Fruit fly (Drosophila melanogaster) whole organism, embryonic: ENCODE measurements around the gene ClC-a.

Experiments used
- BEAF-32 ChIP-seq: fragments of 200-800 bp; sonication (Bioruptor generic); optimal IDR thresholded peaks from 3 replicates; lab custom pipeline; 2017; ENCODE audit warnings: missing biosample characterization, missing genetic modification characterization, mild to moderate bottlenecking, moderate library complexity, missing genetic modification reagents
- CG10274 ChIP-seq: fragments of 200-800 bp; sonication (Bioruptor generic); optimal IDR thresholded peaks from 3 replicates; lab custom pipeline; 2017; ENCODE audit warnings: missing biosample characterization, mild to moderate bottlenecking, missing genetic modification characterization
- CG10959 ChIP-seq: fragments of 200-800 bp; sonication (Bioruptor generic); IDR thresholded peaks from 2 replicates; pipeline ENCODE4 v1.3.6; 2022; ENCODE audit warnings: missing biosample characterization, missing genetic modification characterization
- CG11695 ChIP-seq: fragments of 200-800 bp; sonication (Bioruptor generic); IDR thresholded peaks from 3 replicates; pipeline ENCODE4 v1.3.6; 2022; ENCODE audit warnings: missing biosample characterization, missing genetic modification characterization
- CG1233 ChIP-seq: fragments of 200-800 bp; sonication (Bioruptor generic); optimal IDR thresholded peaks from 4 replicates; lab custom pipeline; 2018; ENCODE audit warnings: missing biosample characterization, mild to moderate bottlenecking, missing genetic modification characterization
- CG14710 ChIP-seq: fragments of 200-800 bp; sonication (Bioruptor generic); optimal IDR thresholded peaks from 3 replicates; lab custom pipeline; 2019; ENCODE audit warnings: missing biosample characterization, mild to moderate bottlenecking, missing genetic modification characterization, moderate library complexity
- CG15269 ChIP-seq: fragments of 200-800 bp; sonication (Bioruptor generic); optimal IDR thresholded peaks from 2 replicates; lab custom pipeline; 2018; ENCODE audit warnings: missing biosample characterization, mild to moderate bottlenecking, missing genetic modification characterization, moderate library complexity
- CG17385 ChIP-seq: fragments of 200-800 bp; sonication (Bioruptor generic); optimal IDR thresholded peaks from 3 replicates; lab custom pipeline; 2018; ENCODE audit warnings: missing biosample characterization, mild to moderate bottlenecking, missing genetic modification characterization
- CG17802 ChIP-seq: fragments of 200-800 bp; sonication (Bioruptor generic); optimal IDR thresholded peaks from 2 replicates; lab custom pipeline; 2018; ENCODE audit warnings: missing biosample characterization, mild to moderate bottlenecking, missing genetic modification characterization, moderate library complexity
- CG17912 ChIP-seq: fragments of 200-800 bp; sonication (Bioruptor generic); optimal IDR thresholded peaks from 2 replicates; lab custom pipeline; 2018; ENCODE audit warnings: missing biosample characterization, mild to moderate bottlenecking, missing genetic modification characterization
- CG18476 ChIP-seq: fragments of 200-800 bp; sonication (Bioruptor generic); optimal IDR thresholded peaks from 2 replicates; lab custom pipeline; 2016; ENCODE audit warnings: missing biosample characterization, mild to moderate bottlenecking, missing genetic modification characterization
- CG2875 ChIP-seq: fragments of 200-800 bp; sonication (Bioruptor generic); optimal IDR thresholded peaks from 2 replicates; lab custom pipeline; 2017; ENCODE audit warnings: missing biosample characterization, mild to moderate bottlenecking, missing genetic modification characterization, missing genetic modification reagents
- CG31388 ChIP-seq: fragments of 200-800 bp; sonication (Bioruptor generic); optimal IDR thresholded peaks from 2 replicates; lab custom pipeline; 2016; ENCODE audit warnings: missing biosample characterization, missing genetic modification characterization
- CG32767 ChIP-seq: fragments of 200-800 bp; sonication (Bioruptor generic); IDR thresholded peaks from 2 replicates; pipeline ENCODE4 v1.3.6; 2022; ENCODE audit warnings: missing biosample characterization, missing genetic modification characterization
- CG34224 ChIP-seq: fragments of 200-800 bp; sonication (Bioruptor generic); IDR thresholded peaks from 3 replicates; pipeline ENCODE4 v1.3.6; 2022; ENCODE audit warnings: missing biosample characterization, missing genetic modification characterization; ENCODE audit not compliant: partially characterized antibody
- CG34376 ChIP-seq: fragments of 200-800 bp; sonication (Bioruptor generic); optimal IDR thresholded peaks from 2 replicates; lab custom pipeline; 2018; ENCODE audit warnings: missing biosample characterization, mild to moderate bottlenecking, missing genetic modification characterization
- CG42726 ChIP-seq: fragments of 200-800 bp; sonication (Bioruptor generic); IDR thresholded peaks from 2 replicates; pipeline ENCODE4 v1.3.6; 2022; ENCODE audit warnings: missing biosample characterization, missing genetic modification characterization; ENCODE audit not compliant: partially characterized antibody
- CG4282 ChIP-seq: fragments of 200-800 bp; sonication (Bioruptor generic); optimal IDR thresholded peaks from 2 replicates; lab custom pipeline; 2016; ENCODE audit warnings: missing biosample characterization, missing genetic modification characterization
- CG6854 ChIP-seq: fragments of 200-800 bp; sonication (Bioruptor generic); optimal IDR thresholded peaks from 3 replicates; lab custom pipeline; 2017; ENCODE audit warnings: missing biosample characterization, mild to moderate bottlenecking, missing genetic modification characterization
- CG9215 ChIP-seq: fragments of 200-800 bp; sonication (Bioruptor generic); IDR thresholded peaks from 2 replicates; pipeline ENCODE4 v1.3.6; 2022; ENCODE audit warnings: missing biosample characterization, missing genetic modification characterization
- CG9797 ChIP-seq: fragments of 200-800 bp; sonication (Bioruptor generic); optimal IDR thresholded peaks from 3 replicates; lab custom pipeline; 2018; ENCODE audit warnings: missing biosample characterization, mild to moderate bottlenecking, missing genetic modification characterization
- CG9817 ChIP-seq: fragments of 200-800 bp; sonication (Bioruptor generic); optimal IDR thresholded peaks from 2 replicates; lab custom pipeline; 2018; ENCODE audit warnings: missing biosample characterization, mild to moderate bottlenecking, missing genetic modification characterization, moderate library complexity
- CG9876 ChIP-seq: fragments of 200-800 bp; sonication (Bioruptor generic); optimal IDR thresholded peaks from 2 replicates; lab custom pipeline; 2016; ENCODE audit warnings: missing biosample characterization, missing genetic modification characterization
- CTCF ChIP-seq: fragments of 200-800 bp; sonication (Bioruptor generic); optimal IDR thresholded peaks from 2 replicates; lab custom pipeline; 2017; ENCODE audit warnings: missing biosample characterization, mild to moderate bottlenecking, missing genetic modification characterization, moderate library complexity
- D19B ChIP-seq: fragments of 200-800 bp; sonication (Bioruptor generic); optimal IDR thresholded peaks from 2 replicates; lab custom pipeline; 2017; ENCODE audit warnings: missing biosample characterization, mild to moderate bottlenecking, missing genetic modification characterization
- Doc2 ChIP-seq: fragments of 200-800 bp; sonication (Bioruptor generic); IDR thresholded peaks from 2 replicates; pipeline ENCODE4 v1.3.6; 2022; ENCODE audit warnings: missing biosample characterization, missing genetic modification characterization
- E2f1 ChIP-seq: fragments of 200-800 bp; sonication (Bioruptor generic); IDR thresholded peaks from 2 replicates; pipeline ENCODE4 v1.3.6; 2022; ENCODE audit warnings: missing biosample characterization, missing genetic modification characterization
- Ets65A ChIP-seq: fragments of 200-800 bp; sonication (Bioruptor generic); peaks from one replicate; lab custom pipeline; 2016; ENCODE audit warnings: missing biosample characterization, missing genetic modification characterization
- Ets97D ChIP-seq: fragments of 200-800 bp; sonication (Bioruptor generic); optimal IDR thresholded peaks from 3 replicates; lab custom pipeline; 2016; ENCODE audit warnings: missing biosample characterization, missing genetic modification characterization
- H15 ChIP-seq: fragments of 200-800 bp; sonication (Bioruptor generic); IDR thresholded peaks from 3 replicates; pipeline ENCODE4 v1.3.6; 2022; ENCODE audit warnings: missing biosample characterization, missing genetic modification characterization
- Hmx ChIP-seq: fragments of 200-800 bp; sonication (Bioruptor generic); optimal IDR thresholded peaks from 2 replicates; lab custom pipeline; 2016; ENCODE audit warnings: missing biosample characterization, missing genetic modification characterization
- Meics ChIP-seq: fragments of 200-800 bp; sonication (Bioruptor generic); optimal IDR thresholded peaks from 2 replicates; lab custom pipeline; 2017; ENCODE audit warnings: missing biosample characterization, mild to moderate bottlenecking, missing genetic modification characterization
- NC2β ChIP-seq: fragments of 200-800 bp; sonication (Bioruptor generic); optimal IDR thresholded peaks from 2 replicates; lab custom pipeline; 2016; ENCODE audit warnings: missing biosample characterization, missing genetic modification characterization
- Neu2 ChIP-seq: fragments of 200-800 bp; sonication (Bioruptor generic); optimal IDR thresholded peaks from 3 replicates; lab custom pipeline; 2016; ENCODE audit warnings: missing biosample characterization, missing genetic modification characterization, borderline replicate concordance
- Nf-YA ChIP-seq: fragments of 200-800 bp; sonication (Bioruptor generic); IDR thresholded peaks from 2 replicates; pipeline ENCODE4 v1.3.6; 2022; ENCODE audit warnings: missing biosample characterization, missing genetic modification characterization
- Pdp1 ChIP-seq, 2 experiments: fragments of 200-800 bp; sonication (Bioruptor generic); optimal IDR thresholded peaks; 3 replicates each; lab custom pipeline; 2016; ENCODE audit warnings: missing biosample characterization in 2 of 2, missing genetic modification characterization in 2 of 2, mild to moderate bottlenecking in 1 of 2, moderate library complexity in 1 of 2
- Vsx1 ChIP-seq: fragments of 200-800 bp; sonication (Bioruptor generic); optimal IDR thresholded peaks from 2 replicates; lab custom pipeline; 2017; ENCODE audit warnings: missing biosample characterization, mild to moderate bottlenecking, missing genetic modification characterization, missing genetic modification reagents
- al ChIP-seq: fragments of 200-800 bp; sonication (Bioruptor generic); IDR thresholded peaks from 2 replicates; pipeline ENCODE4 v1.3.6; 2022; ENCODE audit warnings: missing biosample characterization, missing genetic modification characterization
- bcd ChIP-seq: fragments of 200-800 bp; sonication (Bioruptor generic); optimal IDR thresholded peaks from 2 replicates; lab custom pipeline; 2017; ENCODE audit warnings: missing biosample characterization, mild to moderate bottlenecking, missing genetic modification characterization
- br ChIP-seq: fragments of >200 bp; optimal IDR thresholded peaks from 2 replicates; lab custom pipeline; 2017
- btn ChIP-seq: fragments of 200-800 bp; sonication (Bioruptor generic); optimal IDR thresholded peaks from 2 replicates; lab custom pipeline; 2016; ENCODE audit warnings: missing biosample characterization, missing genetic modification characterization
- ewg ChIP-seq: fragments of 200-800 bp; sonication (Bioruptor generic); optimal IDR thresholded peaks from 3 replicates; lab custom pipeline; 2017; ENCODE audit warnings: mild to moderate bottlenecking, missing biosample characterization, missing genetic modification reagents, missing genetic modification characterization
- fd3F ChIP-seq: fragments of 200-800 bp; sonication (Bioruptor generic); optimal IDR thresholded peaks from 2 replicates; lab custom pipeline; 2018; ENCODE audit warnings: missing biosample characterization, mild to moderate bottlenecking, missing genetic modification characterization, moderate library complexity
- ham ChIP-seq: fragments of 200-800 bp; sonication (Bioruptor generic); IDR thresholded peaks from 2 replicates; pipeline ENCODE4 v1.3.6; 2022; ENCODE audit warnings: missing biosample characterization, missing genetic modification characterization
- knrl ChIP-seq: fragments of 200-800 bp; sonication (Bioruptor generic); IDR thresholded peaks from 3 replicates; pipeline ENCODE4 v1.3.6; 2022; ENCODE audit warnings: missing biosample characterization, missing genetic modification characterization; ENCODE audit not compliant: partially characterized antibody
- pan ChIP-seq, 4 experiments: fragments of >200 bp in 3 of 4; fragments of 200-800 bp in 1 of 4; sonication (Bioruptor generic) in 1 of 4; optimal IDR thresholded peaks in 3 of 4; IDR thresholded peaks in 1 of 4; 2 replicates each; pipeline versions ENCODE4 v1.3.6 to Lab custom; 2017 to 2022; ENCODE audit warnings: missing biosample characterization in 2 of 4, missing genetic modification characterization in 2 of 4, mixed read lengths in 1 of 4
- prd ChIP-seq, 3 experiments: fragments of >200 bp in 2 of 3; fragments of 200-800 bp in 1 of 3; sonication (Bioruptor generic) in 1 of 3; optimal IDR thresholded peaks in 2 of 3; IDR thresholded peaks in 1 of 3; 2 replicates in 2 of 3; 3 replicates in 1 of 3; pipeline versions ENCODE4 v1.3.6 to Lab custom; 2017 to 2022; ENCODE audit warnings: missing biosample characterization in 1 of 3, missing genetic modification characterization in 1 of 3
- salm ChIP-seq: fragments of 200-800 bp; sonication (Bioruptor generic); optimal IDR thresholded peaks from 2 replicates; lab custom pipeline; 2018; ENCODE audit warnings: missing biosample characterization, mild to moderate bottlenecking, missing genetic modification characterization
- tio ChIP-seq: fragments of 200-800 bp; sonication (Bioruptor generic); optimal IDR thresholded peaks from 2 replicates; lab custom pipeline; 2017; ENCODE audit warnings: missing biosample characterization, missing genetic modification characterization, inconsistent platforms

The ClC-a gene

dm6 chr3R:11786695-11787226, 26.2 kb downstream of the ClC-a start, which contains the start of the genes prd1 and HisCl1 (continued):
- TF ChIP-seq br (lab: Kevin White, UChicago): no peak
- peak; percentile 40 for TF ChIP-seq CG17802 (tag; lab: Kevin White, UChicago)
- TF ChIP-seq salm (tag; lab: Kevin White, UChicago): peak; percentile 44
- TF ChIP-seq BEAF-32 (GFP tag; lab: Kevin White, UChicago): peak; percentile 44
- peak; percentile 72 to 94 for TF ChIP-seq Pdp1 (GFP tag; optimal IDR thresholded peaks at IDR 0.05; lab: Kevin White, UChicago)
- TF ChIP-seq CG32767 (GFP tag; lab: Robert Waterston, UW): peak; percentile 39; the same call in 1 of the 2 replicates
- TF ChIP-seq Neu2 (GFP tag; lab: Kevin White, UChicago): no peak
- TF ChIP-seq CG4282 (GFP tag; lab: Kevin White, UChicago): no peak
- no peak for TF ChIP-seq ewg
- TF ChIP-seq CG31388: no peak
- no peak for TF ChIP-seq btn (GFP tag; lab: Kevin White, UChicago)
- TF ChIP-seq H15 (GFP tag; lab: Robert Waterston, UW): peak; percentile 37; the same call in 1 of the 3 replicates
- no peak for TF ChIP-seq CG15269
- TF ChIP-seq CG9215: peak; percentile 73
- peak; percentile 33 for TF ChIP-seq CG9876 (GFP tag; lab: Kevin White, UChicago)
- peak; percentile 46 for TF ChIP-seq CTCF (GFP tag; lab: Kevin White, UChicago)
- TF ChIP-seq fd3F (GFP tag; lab: Kevin White, UChicago): peak; percentile 68
- TF ChIP-seq CG9817 (tag; lab: Kevin White, UChicago): peak; percentile 81
- TF ChIP-seq Doc2 (GFP tag; lab: Robert Waterston, UW): no peak
- TF ChIP-seq CG18476 (GFP tag; lab: Kevin White, UChicago): peak; percentile 50
- peak; percentile 97 for TF ChIP-seq Ets97D (GFP tag; lab: Kevin White, UChicago)
- TF ChIP-seq al (GFP tag; lab: Robert Waterston, UW): peak; percentile 66
- peak; percentile 84 for TF ChIP-seq bcd
- peak; percentile 51; the same call in 2 of the 3 replicates for TF ChIP-seq CG11695 (GFP tag; lab: Robert Waterston, UW)
- peak; percentile 30 for TF ChIP-seq Hmx (GFP tag; lab: Kevin White, UChicago)
- TF ChIP-seq tio (GFP tag; lab: Kevin White, UChicago): peak; percentile 35
- TF ChIP-seq CG17912 (GFP tag; lab: Kevin White, UChicago): peak; percentile 47
- TF ChIP-seq ham (GFP tag; lab: Robert Waterston, UW): no peak
- no peak for TF ChIP-seq CG1233 (GFP tag; lab: Kevin White, UChicago)
- TF ChIP-seq prd (optimal IDR thresholded peaks at IDR 0.05; lab: Kevin White, UChicago): no peak
- peak; percentile 74 for TF ChIP-seq prd (GFP tag; IDR thresholded peaks at IDR 0.05; lab: Robert Waterston, UW)
- TF ChIP-seq Nf-YA (GFP tag; lab: Robert Waterston, UW): no peak
- no peak for TF ChIP-seq CG42726 (GFP tag; lab: Robert Waterston, UW)
- TF ChIP-seq D19B (GFP tag; lab: Kevin White, UChicago): peak; percentile 44
- TF ChIP-seq Meics (GFP tag; lab: Kevin White, UChicago): peak; percentile 79
- peak; percentile 53 for TF ChIP-seq CG10274 (GFP tag; lab: Kevin White, UChicago)
- peak; percentile 13 for TF ChIP-seq CG6854
- TF ChIP-seq E2f1: peak; percentile 55
- peak; percentile 98 for TF ChIP-seq Ets65A
- TF ChIP-seq NC2β: peak; percentile 49
- TF ChIP-seq CG14710 (tag; lab: Kevin White, UChicago): peak; percentile 83
- TF ChIP-seq pan (optimal IDR thresholded peaks at IDR 0.05; lab: Kevin White, UChicago): no peak
- peak in 1 of 2 experiments; percentile 53 for TF ChIP-seq pan (GFP tag; optimal IDR thresholded peaks at IDR 0.05 in 1 of 2, IDR thresholded peaks at IDR 0.05 in 1 of 2)
- peak; percentile 77 for TF ChIP-seq CG34376 (GFP tag; lab: Kevin White, UChicago)
- no peak for TF ChIP-seq CG17385
- TF ChIP-seq CG2875 (GFP tag; lab: Kevin White, UChicago): peak; percentile 58
- no peak for TF ChIP-seq CG34224 (GFP tag; lab: Robert Waterston, UW)
- TF ChIP-seq Vsx1 (GFP tag; lab: Kevin White, UChicago): no peak
- 0 out of 3 replicates have a peak, but pooled peaks have one; percentile 26 for TF ChIP-seq knrl (GFP tag; lab: Robert Waterston, UW)
- TF ChIP-seq CG9797 (GFP tag; lab: Kevin White, UChicago): peak; percentile 31
- 0 out of 2 replicates have a peak, but pooled peaks have one; percentile 10 for TF ChIP-seq CG10959 (GFP tag; lab: Robert Waterston, UW)
